Worm (Caenorhabditis elegans): Measurements from ENCODE around the gene F18C5.5.

F18C5.5 gene

DNA sequence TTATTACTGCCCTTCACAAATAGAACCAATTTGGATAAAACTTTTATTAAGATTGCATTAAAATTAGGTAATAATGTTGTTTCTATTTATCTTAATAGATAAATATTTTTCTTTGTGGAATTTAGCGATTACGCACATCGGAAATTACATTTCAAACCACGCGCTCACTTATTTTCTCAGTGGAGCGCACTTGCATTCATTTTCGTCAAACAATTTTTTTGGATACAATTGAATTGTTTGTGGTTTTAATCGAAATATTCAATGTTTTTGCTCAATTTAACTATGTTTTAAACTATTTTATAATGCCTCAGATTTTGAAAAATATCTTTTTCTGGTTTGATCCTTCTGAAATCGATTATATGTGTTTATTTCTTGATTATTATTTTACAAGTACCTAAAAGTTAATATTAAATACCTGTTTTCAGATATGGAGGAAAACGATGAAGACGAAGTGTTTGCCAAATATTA, 30.5 kb downstream of the F18C5.5 start, which contains the start of gene utp-20 (continued):
- TF ChIP-seq snpc-4 (tag; optimal IDR thresholded peaks at IDR 0.05): no peak
- TF ChIP-seq unc-39 (tag; optimal IDR thresholded peaks at IDR 0.05): no peak
- peak; percentile 55 for TF ChIP-seq sma-3 (GFP tag; optimal IDR thresholded peaks at IDR 0.05)

DNA sequence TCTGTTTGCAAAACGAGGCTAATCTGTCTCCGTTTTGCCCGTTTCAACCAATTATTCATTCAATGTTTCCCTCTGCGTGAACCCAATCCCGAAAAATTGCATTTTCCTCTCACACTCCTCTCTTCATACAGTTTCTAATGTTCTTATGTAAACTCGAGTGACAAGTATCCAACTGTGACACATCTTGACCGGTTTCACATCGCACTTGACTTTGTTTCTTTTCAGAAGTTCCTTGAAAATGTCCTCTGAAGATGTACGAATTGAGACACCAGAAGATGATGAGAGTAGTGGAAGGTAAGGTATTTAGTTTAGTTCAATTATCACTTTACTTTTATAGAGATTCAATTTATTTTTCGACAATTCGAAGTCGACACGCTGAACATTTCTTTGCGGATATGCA, 34.6 kb downstream of the F18C5.5 start, which contains the start of gene abcx-1:
abcx-1 (plus strand) TSS at position 224 of the 400 bp plus-strand sequence.
- no peak for TF ChIP-seq mdl-1 (tag; optimal IDR thresholded peaks at IDR 0.05)
- no peak for TF ChIP-seq unc-55 (GFP tag; optimal IDR thresholded peaks at IDR 0.05)
- TF ChIP-seq C34F6.9 (tag; optimal IDR thresholded peaks at IDR 0.05): no peak
- TF ChIP-seq sma-9 (GFP tag; optimal IDR thresholded peaks at IDR 0.05): no peak
- no peak for TF ChIP-seq sma-9 (tag; optimal IDR thresholded peaks at IDR 0.05)
- no peak for TF ChIP-seq lin-13 (GFP tag; optimal IDR thresholded peaks at IDR 0.05)
- no peak for TF ChIP-seq nhr-23 (tag; optimal IDR thresholded peaks at IDR 0.05)
- no peak for TF ChIP-seq nhr-77 (tag; optimal IDR thresholded peaks at IDR 0.05)
- no peak for TF ChIP-seq skn-1 (tag; optimal IDR thresholded peaks at IDR 0.05)
- no peak for TF ChIP-seq blmp-1 (tag; optimal IDR thresholded peaks at IDR 0.05; ENCODE audit: insufficient read depth)
- no peak for TF ChIP-seq Y55F3AM.14 (GFP tag; optimal IDR thresholded peaks at IDR 0.05)
- TF ChIP-seq zag-1 (tag; optimal IDR thresholded peaks at IDR 0.05): no peak

DNA sequence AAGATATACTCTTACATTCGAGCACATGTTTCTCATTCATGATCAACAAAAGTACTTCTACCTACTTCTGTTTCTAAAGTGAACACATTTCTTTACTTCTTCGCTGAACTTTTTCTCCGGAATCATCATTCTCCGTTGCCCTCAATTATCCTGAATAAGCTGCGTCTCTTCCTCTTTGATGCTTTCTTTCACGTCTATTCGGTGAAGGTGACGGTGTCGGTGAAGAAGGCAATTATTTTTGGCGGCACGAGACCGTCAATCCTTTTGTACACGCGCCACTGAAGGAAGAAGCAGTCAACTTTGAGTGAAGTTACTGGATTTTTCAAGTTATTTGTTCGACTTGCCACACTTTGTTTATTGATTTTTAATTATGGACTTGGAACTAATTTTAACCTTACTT, 35.0 kb downstream of the F18C5.5 start, which contains the start of gene abch-1:
abch-1 (minus strand) TSS at position 101 of the 400 bp plus-strand sequence.
- TF ChIP-seq ceh-16 (tag; optimal IDR thresholded peaks at IDR 0.05) (no peak), crh-2 (tag; optimal IDR thresholded peaks at IDR 0.05) (no peak), lin-13 (GFP tag; optimal IDR thresholded peaks at IDR 0.05) (no peak), sma-3 (GFP tag; optimal IDR thresholded peaks at IDR 0.05) (no peak), lin-39 (tag; optimal IDR thresholded peaks at IDR 0.05) (no peak), fos-1 (tag; optimal IDR thresholded peaks at IDR 0.05) (no peak), unc-55 (GFP tag; optimal IDR thresholded peaks at IDR 0.05) (no peak), nhr-23 (tag; optimal IDR thresholded peaks at IDR 0.05) (no peak), sem-4 (tag; optimal IDR thresholded peaks at IDR 0.05) (no peak), blmp-1 (tag; optimal IDR thresholded peaks at IDR 0.05; ENCODE audit: insufficient read depth) (no peak)

DNA sequence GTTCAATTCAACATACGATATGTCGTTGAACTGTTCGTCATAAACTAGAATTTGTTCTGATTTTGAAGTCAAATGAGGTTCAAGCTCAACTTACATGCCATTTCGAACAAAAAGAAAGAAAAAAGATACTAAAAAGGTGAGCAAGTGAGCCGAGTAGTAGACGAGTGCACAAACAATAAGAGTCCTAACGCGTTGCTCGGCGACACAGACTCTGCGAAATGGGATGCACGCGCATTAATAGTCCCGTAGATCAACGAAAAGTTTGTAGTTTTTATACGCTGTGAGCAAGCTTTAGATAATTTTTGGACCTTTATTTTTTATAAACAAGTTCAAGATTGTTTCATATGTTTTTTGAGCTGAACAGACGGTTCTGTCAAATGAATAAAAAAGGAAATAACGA, 37.9 kb downstream of the F18C5.5 start, which contains the start of gene C56E6.4:
C56E6.4 (minus strand) TSS at position 101 of the 400 bp plus-strand sequence.
- TF ChIP-seq zag-1 (tag; optimal IDR thresholded peaks at IDR 0.05): no peak
- no peak for TF ChIP-seq nhr-11 (tag; optimal IDR thresholded peaks at IDR 0.05)

DNA sequence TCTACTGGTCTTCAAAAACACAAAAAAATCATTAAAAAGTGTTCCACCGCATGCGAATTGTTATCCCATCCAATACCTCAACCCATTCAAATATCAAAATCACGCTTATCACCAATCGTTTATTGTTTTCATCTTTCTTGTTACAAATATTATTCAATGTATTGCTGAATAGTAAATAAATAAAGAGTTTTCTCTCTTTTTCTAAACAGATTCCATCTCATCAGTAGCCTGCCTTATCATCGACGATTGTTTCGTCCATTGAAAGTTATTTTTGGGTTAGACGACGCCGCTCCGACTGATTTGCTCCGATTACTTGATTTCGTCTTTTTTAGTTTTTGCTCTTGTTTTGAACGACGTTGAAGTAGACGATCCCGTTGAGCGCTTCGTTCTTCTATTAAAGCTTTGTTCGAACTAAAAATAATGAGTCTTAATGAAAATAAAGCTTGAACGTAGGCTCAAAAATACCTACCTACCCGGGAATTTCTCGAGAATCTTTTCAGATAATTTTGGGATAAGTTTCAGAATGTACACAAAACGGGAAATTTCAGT, 40.3 kb downstream of the F18C5.5 start:
- TF ChIP-seq ceh-16 (tag; optimal IDR thresholded peaks at IDR 0.05) (no peak), nhr-10 (tag; optimal IDR thresholded peaks at IDR 0.05) (no peak), alr-1 (tag; optimal IDR thresholded peaks at IDR 0.05) (no peak), crh-2 (tag; optimal IDR thresholded peaks at IDR 0.05) (no peak), nhr-23 (tag; optimal IDR thresholded peaks at IDR 0.05) (no peak), lin-11 (tag; optimal IDR thresholded peaks at IDR 0.05) (no peak), dmd-4 (tag; optimal IDR thresholded peaks at IDR 0.05) (no peak), nhr-237 (tag; optimal IDR thresholded peaks at IDR 0.05) (no peak), zag-1 (tag; optimal IDR thresholded peaks at IDR 0.05) (no peak)

DNA sequence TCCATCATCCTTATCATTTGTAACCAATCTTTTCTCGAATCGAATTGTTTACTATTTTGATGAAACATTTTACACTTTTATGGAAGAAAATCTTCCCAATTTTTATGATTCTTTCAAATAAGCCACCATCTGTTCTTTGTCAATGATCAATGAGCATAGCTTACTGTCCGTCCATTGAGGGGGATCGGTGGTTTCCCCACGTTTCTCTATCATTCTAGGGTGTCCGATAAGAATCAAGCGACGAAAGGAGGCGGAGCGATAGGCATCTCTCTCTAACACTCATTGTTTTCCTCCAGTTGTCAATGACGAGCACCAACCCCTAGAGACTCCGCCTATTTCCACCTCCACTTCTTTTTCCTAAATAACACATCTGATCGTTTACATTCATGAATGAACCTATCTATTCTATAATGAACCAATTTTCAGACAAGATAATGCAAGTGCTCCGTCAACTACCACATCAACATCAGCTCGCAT, 42.0 kb downstream of the F18C5.5 start, which contains the start of gene C56E6.2:
C56E6.2 (plus strand) TSS at position 427 of the 477 bp plus-strand sequence.
- peak; percentile 16 for TF ChIP-seq fos-1 (tag; optimal IDR thresholded peaks at IDR 0.05)
- TF ChIP-seq ceh-82 (tag; optimal IDR thresholded peaks at IDR 0.05): no peak

DNA sequence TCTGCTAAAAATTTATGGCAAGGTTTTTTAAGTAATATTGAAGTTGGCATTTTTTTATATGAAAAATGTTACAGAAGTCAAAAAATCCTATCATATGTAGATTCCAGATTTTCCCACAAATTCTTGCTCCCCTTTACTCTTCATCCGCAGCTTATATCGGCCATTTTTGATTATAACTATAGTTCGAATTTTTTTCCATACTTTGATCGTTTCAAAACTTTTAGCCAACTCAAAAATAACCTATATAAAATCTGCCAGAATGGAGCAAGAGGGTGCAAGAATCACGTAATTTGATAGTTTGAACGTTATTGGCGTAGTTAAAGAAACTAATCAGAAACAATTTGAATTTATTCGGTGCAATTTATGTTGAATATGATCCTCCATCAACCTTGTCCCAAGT, 42.6 kb downstream of the F18C5.5 start:
- TF ChIP-seq zag-1 (tag; optimal IDR thresholded peaks at IDR 0.05) (no peak), ceh-82 (tag; optimal IDR thresholded peaks at IDR 0.05) (no peak), snpc-4 (tag; optimal IDR thresholded peaks at IDR 0.05) (no peak), ZK546.5 (tag; optimal IDR thresholded peaks at IDR 0.05) (no peak), nhr-10 (tag; optimal IDR thresholded peaks at IDR 0.05) (no peak), unc-55 (GFP tag; optimal IDR thresholded peaks at IDR 0.05) (no peak), sma-3 (GFP tag; optimal IDR thresholded peaks at IDR 0.05) (no peak), aly-2 (tag; optimal IDR thresholded peaks at IDR 0.05) (no peak), fos-1 (tag; optimal IDR thresholded peaks at IDR 0.05) (no peak)
